Fruit fly (Drosophila melanogaster): ENCODE data around the gene TP53INP.

The TP53INP gene

DNA sequence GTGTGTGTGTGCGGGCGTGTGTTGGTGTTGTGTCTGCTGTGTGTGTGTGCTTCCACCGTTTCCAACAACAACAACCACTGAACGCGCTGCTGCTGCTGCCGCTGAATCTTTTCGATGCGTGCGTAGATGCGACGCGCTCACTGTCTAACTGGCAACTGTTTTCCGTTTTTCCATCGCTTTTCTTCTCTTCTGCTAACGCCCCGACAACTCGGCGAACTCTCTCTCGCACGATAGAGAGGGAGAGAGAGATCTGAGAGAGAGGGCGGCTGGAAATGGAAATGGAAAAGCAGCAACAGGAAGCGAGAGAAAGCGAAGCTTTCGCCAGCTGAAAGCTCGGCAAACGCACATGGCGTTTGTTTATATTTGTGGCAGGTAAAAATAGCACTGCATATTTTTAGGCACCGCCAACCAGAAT, 26.5 kb upstream of the TP53INP start, which contains the start of gene DopEcR (continued):
- peak; percentile 64 for TF ChIP-seq Deaf1 (tag; optimal IDR thresholded peaks at IDR 0.05)
- TF ChIP-seq sc (optimal IDR thresholded peaks at IDR 0.05) = no peak
- no peak for TF ChIP-seq sc (GFP tag; optimal IDR thresholded peaks at IDR 0.05)
- TF ChIP-seq so (GFP tag; IDR thresholded peaks at IDR 0.05) = no peak; the same call in 2 of the 3 replicates
- peak; percentile 2 for TF ChIP-seq CG3407 (GFP tag; optimal IDR thresholded peaks at IDR 0.05)
- TF ChIP-seq CG14050 (GFP tag; IDR thresholded peaks at IDR 0.05) = no peak
- TF ChIP-seq C15 (GFP tag; IDR thresholded peaks at IDR 0.05) = no peak
- TF ChIP-seq CG12071 (GFP tag; optimal IDR thresholded peaks at IDR 0.05) = peak; percentile 48
- TF ChIP-seq HLH4C (GFP tag; IDR thresholded peaks at IDR 0.05; ENCODE audit: partially characterized antibody) = no peak
- TF ChIP-seq CG12391 (tag; optimal IDR thresholded peaks at IDR 0.05) = no peak
- no peak for TF ChIP-seq Lpt (GFP tag; optimal IDR thresholded peaks at IDR 0.05)
- no peak for TF ChIP-seq CG8924 (tag; optimal IDR thresholded peaks at IDR 0.05)
- no peak for TF ChIP-seq peb (GFP tag; IDR thresholded peaks at IDR 0.05)
- no peak for TF ChIP-seq fd102C (GFP tag; optimal IDR thresholded peaks at IDR 0.05)
- peak; percentile 71 for TF ChIP-seq Ets65A (GFP tag)
- no peak for TF ChIP-seq Hr51 (GFP tag; optimal IDR thresholded peaks at IDR 0.05)
- TF ChIP-seq D19A (tag; optimal IDR thresholded peaks at IDR 0.05) = no peak
- no peak for TF ChIP-seq CG15269 (tag; optimal IDR thresholded peaks at IDR 0.05)
- TF ChIP-seq Jarid2 (GFP tag; optimal IDR thresholded peaks at IDR 0.05) = peak; percentile 91
- TF ChIP-seq sens-2 (GFP tag; IDR thresholded peaks at IDR 0.05) = 0 out of 2 replicates have a peak, but pooled peaks have one; percentile 13
- TF ChIP-seq Dek (tag; optimal IDR thresholded peaks at IDR 0.05) = no peak
- TF ChIP-seq Optix (GFP tag; IDR thresholded peaks at IDR 0.05) = no peak
- no peak for TF ChIP-seq ap (GFP tag; IDR thresholded peaks at IDR 0.05)
- no peak for TF ChIP-seq CG10209 (GFP tag; optimal IDR thresholded peaks at IDR 0.05)
- peak; percentile 25 for TF ChIP-seq salm (tag; optimal IDR thresholded peaks at IDR 0.05)
- TF ChIP-seq CG11696 (GFP tag; IDR thresholded peaks at IDR 0.05) = no peak
- TF ChIP-seq ewg (GFP tag; optimal IDR thresholded peaks at IDR 0.05) = peak; percentile 67
- no peak for TF ChIP-seq Atf3 (GFP tag; optimal IDR thresholded peaks at IDR 0.05)
- 0 out of 3 replicates have a peak, but pooled peaks have one; percentile 53 for TF ChIP-seq CG6175 (GFP tag; IDR thresholded peaks at IDR 0.05)
- TF ChIP-seq trh (GFP tag; optimal IDR thresholded peaks at IDR 0.05) = no peak
- peak; percentile 47 for TF ChIP-seq Max (GFP tag; optimal IDR thresholded peaks at IDR 0.05)
- no peak for TF ChIP-seq caup (GFP tag; optimal IDR thresholded peaks at IDR 0.05; ENCODE audit: severe bottlenecking)
- peak; percentile 10 for TF ChIP-seq ATbp (GFP tag; optimal IDR thresholded peaks at IDR 0.05)
- TF ChIP-seq CG2875 (GFP tag; optimal IDR thresholded peaks at IDR 0.05) = peak; percentile 53
- no peak for TF ChIP-seq Hr39 (optimal IDR thresholded peaks at IDR 0.05)
- peak; percentile 24 for TF ChIP-seq CG10431 (GFP tag; optimal IDR thresholded peaks at IDR 0.05)
- TF ChIP-seq Dfd (GFP tag; optimal IDR thresholded peaks at IDR 0.05) = no peak
- peak; percentile 64 for TF ChIP-seq Asciz (GFP tag; optimal IDR thresholded peaks at IDR 0.05)
- no peak for TF ChIP-seq br (optimal IDR thresholded peaks at IDR 0.05)
- TF ChIP-seq her (GFP tag; optimal IDR thresholded peaks at IDR 0.05) = peak; percentile 11
- peak; percentile 53 for TF ChIP-seq CG17359 (tag; optimal IDR thresholded peaks at IDR 0.05)
- no peak for TF ChIP-seq Drgx (GFP tag; IDR thresholded peaks at IDR 0.05)
- peak; percentile 33 for TF ChIP-seq CG11504 (tag; optimal IDR thresholded peaks at IDR 0.05)
- TF ChIP-seq MTF-1 (GFP tag; optimal IDR thresholded peaks at IDR 0.05; ENCODE audit: borderline replicate concordance) = peak; percentile 51
- TF ChIP-seq CG18476 (GFP tag; optimal IDR thresholded peaks at IDR 0.05) = no peak
- no peak for TF ChIP-seq Camta (GFP tag; optimal IDR thresholded peaks at IDR 0.05)
- TF ChIP-seq ac (GFP tag; optimal IDR thresholded peaks at IDR 0.05) = no peak
- TF ChIP-seq CG1602 (GFP tag; optimal IDR thresholded peaks at IDR 0.05) = no peak
- TF ChIP-seq CG7928 (GFP tag; optimal IDR thresholded peaks at IDR 0.05) = no peak
- TF ChIP-seq CG8290 (GFP tag; optimal IDR thresholded peaks at IDR 0.05) = no peak
- TF ChIP-seq CG8290 (tag; optimal IDR thresholded peaks at IDR 0.05) = peak in 1 of 2 experiments; percentile 22
- TF ChIP-seq Eip74EF (GFP tag; optimal IDR thresholded peaks at IDR 0.05) = peak in 1 of 2 experiments; percentile 41
